Worm (Caenorhabditis elegans): Measurements from ENCODE around the gene T09B9.4.

Gene T09B9.4

ce11 chrX:9742058-9742457 lies 32.1 kb downstream of the T09B9.4 start:
- TF ChIP-seq unc-55 (GFP tag; optimal IDR thresholded peaks at IDR 0.05) (no peak), ZK546.5 (tag; optimal IDR thresholded peaks at IDR 0.05) (no peak), lsy-2 (tag; optimal IDR thresholded peaks at IDR 0.05) (no peak), F13H6.1 (tag; optimal IDR thresholded peaks at IDR 0.05) (no peak), sma-9 (GFP tag; optimal IDR thresholded peaks at IDR 0.05) (no peak), sma-9 (tag; optimal IDR thresholded peaks at IDR 0.05) (no peak), nhr-12 (tag; optimal IDR thresholded peaks at IDR 0.05) (no peak), egl-27 (tag; optimal IDR thresholded peaks at IDR 0.05) (no peak), blmp-1 (tag; optimal IDR thresholded peaks at IDR 0.05; ENCODE audit: insufficient read depth) (no peak), mbf-1 (tag; optimal IDR thresholded peaks at IDR 0.05) (no peak), sem-4 (tag; optimal IDR thresholded peaks at IDR 0.05) (no peak), nhr-21 (tag; optimal IDR thresholded peaks at IDR 0.05) (no peak), nhr-10 (tag; optimal IDR thresholded peaks at IDR 0.05) (no peak)

DNA sequence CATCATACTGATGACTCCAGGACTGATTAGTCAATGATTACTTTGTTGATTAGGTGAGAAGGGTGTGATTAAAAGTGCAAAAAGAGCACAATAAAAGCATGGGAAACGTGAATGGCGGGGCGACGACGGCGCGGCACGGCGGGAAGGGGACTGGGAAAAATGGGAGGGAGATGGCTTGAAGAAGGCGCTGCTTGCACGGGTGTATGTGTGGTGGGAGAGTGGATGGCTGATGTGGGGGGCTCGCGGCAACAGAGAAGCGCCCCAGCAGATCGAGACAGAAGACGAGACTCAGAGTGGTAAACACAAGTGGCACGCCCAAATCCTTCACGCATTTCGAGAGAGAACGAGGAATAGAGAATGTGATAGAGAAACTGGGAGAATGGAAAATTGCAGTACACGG lies 36.4 kb downstream of the T09B9.4 start, which contains the start of gene F15G9.5:
F15G9.5 (minus strand) TSS at position 159 of the 400 bp plus-strand sequence.
- peak; percentile 46 for TF ChIP-seq fos-1 (tag; optimal IDR thresholded peaks at IDR 0.05)
- no peak for TF ChIP-seq ztf-11 (tag; optimal IDR thresholded peaks at IDR 0.05)
- TF ChIP-seq nhr-129 (tag; optimal IDR thresholded peaks at IDR 0.05), result peak; percentile 38
- TF ChIP-seq snpc-4 (tag; optimal IDR thresholded peaks at IDR 0.05), result no peak
- no peak for TF ChIP-seq gmeb-1 (tag; optimal IDR thresholded peaks at IDR 0.05)
- no peak for TF ChIP-seq nhr-25 (tag; optimal IDR thresholded peaks at IDR 0.05)
- no peak for TF ChIP-seq nhr-12 (tag; optimal IDR thresholded peaks at IDR 0.05)
- no peak for TF ChIP-seq C34F6.9 (tag; optimal IDR thresholded peaks at IDR 0.05)
- TF ChIP-seq R02D3.7 (tag; optimal IDR thresholded peaks at IDR 0.05), result no peak
- TF ChIP-seq alr-1 (tag; optimal IDR thresholded peaks at IDR 0.05), result no peak
- no peak for TF ChIP-seq sem-4 (tag; optimal IDR thresholded peaks at IDR 0.05)
- no peak for TF ChIP-seq nhr-237 (tag; optimal IDR thresholded peaks at IDR 0.05)
- no peak for TF ChIP-seq mbf-1 (tag; optimal IDR thresholded peaks at IDR 0.05)
- TF ChIP-seq ZK546.5 (tag; optimal IDR thresholded peaks at IDR 0.05), result no peak
- no peak for TF ChIP-seq dmd-4 (tag; optimal IDR thresholded peaks at IDR 0.05)
- TF ChIP-seq Y55F3AM.14 (GFP tag; optimal IDR thresholded peaks at IDR 0.05), result no peak
- TF ChIP-seq nhr-11 (tag; optimal IDR thresholded peaks at IDR 0.05), result no peak
- no peak for TF ChIP-seq mdl-1 (tag; optimal IDR thresholded peaks at IDR 0.05)
- peak; percentile 29 for TF ChIP-seq sma-9 (GFP tag; optimal IDR thresholded peaks at IDR 0.05)
- no peak for TF ChIP-seq sma-9 (tag; optimal IDR thresholded peaks at IDR 0.05)
- peak; percentile 22 for TF ChIP-seq F13H6.1 (tag; optimal IDR thresholded peaks at IDR 0.05)
- TF ChIP-seq elt-3 (tag; optimal IDR thresholded peaks at IDR 0.05), result no peak
- TF ChIP-seq sma-3 (GFP tag; optimal IDR thresholded peaks at IDR 0.05), result no peak
- no peak for TF ChIP-seq ztf-1 (GFP tag; conservative IDR thresholded peaks at IDR 0.05)
- TF ChIP-seq ama-1 (optimal IDR thresholded peaks at IDR 0.05), result no peak
- TF ChIP-seq lin-13 (GFP tag; optimal IDR thresholded peaks at IDR 0.05), result no peak
- no peak for TF ChIP-seq egl-27 (tag; optimal IDR thresholded peaks at IDR 0.05)
- TF ChIP-seq nhr-10 (tag; optimal IDR thresholded peaks at IDR 0.05), result no peak
- no peak for TF ChIP-seq mab-5 (tag; optimal IDR thresholded peaks at IDR 0.05)
- no peak for TF ChIP-seq unc-62 (GFP tag; optimal IDR thresholded peaks at IDR 0.05)
- no peak for TF ChIP-seq elt-1 (tag; optimal IDR thresholded peaks at IDR 0.05)
- TF ChIP-seq unc-55 (GFP tag; optimal IDR thresholded peaks at IDR 0.05), result peak; percentile 42
- TF ChIP-seq unc-39 (tag; optimal IDR thresholded peaks at IDR 0.05), result no peak
- TF ChIP-seq zag-1 (tag; optimal IDR thresholded peaks at IDR 0.05), result peak; percentile 44
- no peak for TF ChIP-seq ztf-4 (tag; optimal IDR thresholded peaks at IDR 0.05)
- no peak for TF ChIP-seq peb-1 (tag; optimal IDR thresholded peaks at IDR 0.05)
- TF ChIP-seq lsy-2 (tag; optimal IDR thresholded peaks at IDR 0.05), result peak in 1 of 2 experiments; percentile 4
- TF ChIP-seq blmp-1 (tag; optimal IDR thresholded peaks at IDR 0.05; ENCODE audit: insufficient read depth), result no peak
- no peak for TF ChIP-seq ceh-16 (tag; optimal IDR thresholded peaks at IDR 0.05)

DNA sequence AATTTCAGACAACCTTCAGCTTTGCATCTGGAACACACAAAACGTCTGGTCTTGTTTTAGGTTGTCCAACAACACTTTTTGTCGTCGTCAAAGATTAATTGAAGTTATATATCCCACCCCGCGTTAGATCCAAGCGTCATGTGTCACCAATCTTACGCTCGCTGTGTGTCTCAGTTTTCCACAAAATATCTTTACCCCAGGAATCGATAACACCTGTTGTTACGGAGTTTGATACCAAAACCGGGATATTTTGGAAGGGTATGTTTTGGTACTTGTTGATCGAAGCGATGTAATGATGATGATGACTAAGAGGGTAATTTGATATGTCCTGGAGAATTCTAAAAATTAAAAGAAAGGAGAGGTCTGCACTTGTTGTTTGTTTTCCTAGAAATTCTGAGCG lies 38.7 kb downstream of the T09B9.4 start:
- TF ChIP-seq nhr-129 (tag; optimal IDR thresholded peaks at IDR 0.05), result no peak
- TF ChIP-seq unc-39 (tag; optimal IDR thresholded peaks at IDR 0.05), result no peak
- no peak for TF ChIP-seq lin-11 (tag; optimal IDR thresholded peaks at IDR 0.05)
- TF ChIP-seq gmeb-1 (tag; optimal IDR thresholded peaks at IDR 0.05), result no peak
- TF ChIP-seq F13H6.1 (tag; optimal IDR thresholded peaks at IDR 0.05), result no peak
- TF ChIP-seq fos-1 (tag; optimal IDR thresholded peaks at IDR 0.05), result no peak
- TF ChIP-seq mbf-1 (tag; optimal IDR thresholded peaks at IDR 0.05), result no peak
- TF ChIP-seq nhr-10 (tag; optimal IDR thresholded peaks at IDR 0.05), result no peak
- TF ChIP-seq egl-27 (tag; optimal IDR thresholded peaks at IDR 0.05), result no peak
- no peak for TF ChIP-seq nhr-11 (tag; optimal IDR thresholded peaks at IDR 0.05)
- no peak for TF ChIP-seq nhr-77 (tag; optimal IDR thresholded peaks at IDR 0.05)

Data from whole organism, L2 larva.